Worm (Caenorhabditis elegans) whole organism, L1 larva: ENCODE results near the gene tag-321.

Experiments
- C16A3.4 ChIP-seq: fragments of 150-350 bp; optimal IDR thresholded peaks from 2 replicates; lab custom pipeline; 2014; ENCODE audit warnings: missing biosample characterization, missing genetic modification characterization
- C34B4.2 ChIP-seq: sonication (generic microtip); optimal IDR thresholded peaks from 2 replicates; lab custom pipeline; 2017; ENCODE audit warnings: mild to moderate bottlenecking, missing genetic modification characterization, missing compliant biosample characterization
- Y116A8C.19 ChIP-seq: sonication (generic microtip); optimal IDR thresholded peaks from 2 replicates; lab custom pipeline; 2016; ENCODE audit warnings: missing compliant biosample characterization, missing genetic modification characterization, borderline replicate concordance
- aly-2 ChIP-seq: fragments of 150-350 bp; optimal IDR thresholded peaks from 2 replicates; lab custom pipeline; 2014; ENCODE audit warnings: missing biosample characterization, missing genetic modification characterization
- ama-1 ChIP-seq: fragments of 150-350 bp; optimal IDR thresholded peaks from 2 replicates; lab custom pipeline; 2014
- ceh-63 ChIP-seq: fragments of 200-800 bp; sonication (Bioruptor generic); optimal IDR thresholded peaks from 2 replicates; lab custom pipeline; 2018; ENCODE audit warnings: mild to moderate bottlenecking, missing genetic modification characterization, missing compliant biosample characterization
- ceh-8 ChIP-seq: fragments of 200-800 bp; sonication (Bioruptor generic); optimal IDR thresholded peaks from 2 replicates; lab custom pipeline; 2018; ENCODE audit warnings: mild to moderate bottlenecking, missing genetic modification characterization, moderate library complexity, missing compliant biosample characterization
- ceh-90 ChIP-seq: sonication (generic microtip); optimal IDR thresholded peaks from 2 replicates; lab custom pipeline; 2016; ENCODE audit warnings: missing genetic modification characterization, missing compliant biosample characterization
- dsc-1 ChIP-seq: sonication (generic microtip); optimal IDR thresholded peaks from 2 replicates; lab custom pipeline; 2016; ENCODE audit warnings: mild to moderate bottlenecking, missing genetic modification characterization, missing compliant biosample characterization
- egl-13 ChIP-seq: sonication (generic microtip); optimal IDR thresholded peaks from 2 replicates; lab custom pipeline; 2016; ENCODE audit warnings: missing genotype, missing genetic modification reagents, missing genetic modification characterization, missing compliant biosample characterization
- elt-2 ChIP-seq: sonication (generic microtip); optimal IDR thresholded peaks from 2 replicates; lab custom pipeline; 2016; ENCODE audit warnings: missing genetic modification characterization, mild to moderate bottlenecking, inconsistent platforms, missing compliant biosample characterization, missing genetic modification reagents
- elt-3 ChIP-seq, 6 experiments: fragments of 150-350 bp in 1 of 6; sonication (generic microtip); optimal IDR thresholded peaks; 2 replicates each; lab custom pipeline; 2017 to 2018; ENCODE audit warnings: missing biosample characterization in 6 of 6, missing genetic modification characterization in 6 of 6, inconsistent platforms in 1 of 6
- ets-5 ChIP-seq: fragments of 200-800 bp; sonication (Bioruptor generic); IDR thresholded peaks from 2 replicates; pipeline ENCODE4 v1.3.6; 2022; ENCODE audit warnings: missing genetic modification characterization, missing compliant biosample characterization
- fkh-8 ChIP-seq: sonication (generic microtip); optimal IDR thresholded peaks from 2 replicates; lab custom pipeline; 2016; ENCODE audit warnings: mild to moderate bottlenecking, missing genetic modification characterization, missing compliant biosample characterization
- grh-1 ChIP-seq: fragments of 200-800 bp; sonication (Bioruptor generic); IDR thresholded peaks from 2 replicates; pipeline ENCODE4 v1.3.6; 2022; ENCODE audit warnings: missing genetic modification reagents, missing genetic modification characterization, missing compliant biosample characterization
- hlh-17 ChIP-seq: fragments of 200-800 bp; sonication (Bioruptor generic); optimal IDR thresholded peaks from 2 replicates; lab custom pipeline; 2018; ENCODE audit warnings: missing genetic modification characterization, mild to moderate bottlenecking, missing compliant biosample characterization, moderate library complexity, borderline replicate concordance
- hpl-2 ChIP-seq: fragments of 150-350 bp; optimal IDR thresholded peaks from 2 replicates; lab custom pipeline; 2014; ENCODE audit warnings: missing biosample characterization, missing genetic modification reagents, missing genetic modification characterization
- isw-1 ChIP-seq: fragments of 200-800 bp; sonication (Bioruptor generic); IDR thresholded peaks from 2 replicates; pipeline ENCODE4 v1.3.6; 2022; ENCODE audit warnings: missing genetic modification characterization, missing compliant biosample characterization
- jun-1 ChIP-seq: fragments of 150-350 bp; optimal IDR thresholded peaks from 2 replicates; lab custom pipeline; 2014; ENCODE audit warnings: missing biosample characterization, missing genetic modification reagents, missing genetic modification characterization
- lin-14 ChIP-seq: fragments of 200-800 bp; sonication (Bioruptor generic); optimal IDR thresholded peaks from 2 replicates; lab custom pipeline; 2018; ENCODE audit warnings: mild to moderate bottlenecking, missing genetic modification characterization, moderate library complexity, missing compliant biosample characterization
- lin-15B ChIP-seq: fragments of 150-350 bp; sonication (generic microtip); optimal IDR thresholded peaks from 3 replicates; lab custom pipeline; 2014; ENCODE audit warnings: missing biosample characterization, missing genetic modification characterization
- lin-35 ChIP-seq, 2 experiments: fragments of 150-350 bp; optimal IDR thresholded peaks; 2 replicates each; lab custom pipeline; 2014; ENCODE audit warnings: missing biosample characterization in 2 of 2, missing genetic modification characterization in 2 of 2, missing genetic modification reagents in 2 of 2
- lin-39 ChIP-seq: fragments of 150-350 bp; optimal IDR thresholded peaks from 2 replicates; lab custom pipeline; 2014; ENCODE audit warnings: missing biosample characterization, missing genetic modification reagents, missing genetic modification characterization
- mdl-1 ChIP-seq, 2 experiments: fragments of 150-350 bp; optimal IDR thresholded peaks; 2 replicates each; lab custom pipeline; 2014 to 2017; ENCODE audit warnings: missing biosample characterization in 2 of 2, missing genetic modification characterization in 2 of 2, inconsistent platforms in 1 of 2
- mep-1 ChIP-seq: fragments of 150-350 bp; optimal IDR thresholded peaks from 2 replicates; lab custom pipeline; 2014; ENCODE audit warnings: missing biosample characterization, missing genetic modification characterization
- nhr-11 ChIP-seq: fragments of 150-350 bp; optimal IDR thresholded peaks from 2 replicates; lab custom pipeline; 2014; ENCODE audit warnings: missing biosample characterization, missing genetic modification characterization
- nhr-19 ChIP-seq: fragments of 200-800 bp; sonication (Bioruptor generic); conservative IDR thresholded peaks from 2 replicates; pipeline ENCODE4 v1.3.6; 2022; ENCODE audit warnings: missing genetic modification characterization, missing compliant biosample characterization
- nhr-20 ChIP-seq: sonication (generic microtip); optimal IDR thresholded peaks from 2 replicates; lab custom pipeline; 2016; ENCODE audit warnings: mild to moderate bottlenecking, missing genetic modification characterization, missing compliant biosample characterization
- nhr-237 ChIP-seq: fragments of 150-350 bp; optimal IDR thresholded peaks from 2 replicates; lab custom pipeline; 2014; ENCODE audit warnings: missing biosample characterization, missing genetic modification characterization
- nhr-28 ChIP-seq: fragments of 150-350 bp; optimal IDR thresholded peaks from 2 replicates; lab custom pipeline; 2014; ENCODE audit warnings: missing biosample characterization, missing genetic modification characterization
- nhr-71 ChIP-seq: sonication (generic microtip); optimal IDR thresholded peaks from 2 replicates; lab custom pipeline; 2016; ENCODE audit warnings: mild to moderate bottlenecking, missing genetic modification characterization, moderate library complexity, missing compliant biosample characterization
- nhr-76 ChIP-seq: sonication (generic microtip); optimal IDR thresholded peaks from 2 replicates; lab custom pipeline; 2017; ENCODE audit warnings: missing biosample characterization, missing genetic modification characterization
- nhr-77 ChIP-seq: fragments of 150-350 bp; optimal IDR thresholded peaks from 2 replicates; lab custom pipeline; 2014; ENCODE audit warnings: missing biosample characterization, missing genetic modification characterization
- nhr-84 ChIP-seq: sonication (generic microtip); optimal IDR thresholded peaks from 2 replicates; lab custom pipeline; 2017; ENCODE audit warnings: missing biosample characterization, missing genetic modification characterization
- nhr-90 ChIP-seq: sonication (generic microtip); optimal IDR thresholded peaks from 2 replicates; lab custom pipeline; 2016; ENCODE audit warnings: mild to moderate bottlenecking, missing genetic modification characterization, missing compliant biosample characterization; ENCODE audit not compliant: poor library complexity
- pag-3 ChIP-seq: sonication (generic microtip); optimal IDR thresholded peaks from 2 replicates; lab custom pipeline; 2017; ENCODE audit warnings: missing genetic modification characterization, mild to moderate bottlenecking, missing compliant biosample characterization, antibody characterized with exemption, borderline replicate concordance; ENCODE audit not compliant: insufficient read depth
- rnt-1 ChIP-seq: sonication (generic microtip); optimal IDR thresholded peaks from 2 replicates; lab custom pipeline; 2016; ENCODE audit warnings: mild to moderate bottlenecking, missing genetic modification characterization, moderate library complexity, missing compliant biosample characterization
- skn-1 ChIP-seq: fragments of 150-350 bp; optimal IDR thresholded peaks from 2 replicates; lab custom pipeline; 2014; ENCODE audit warnings: missing biosample characterization, missing genetic modification characterization
- snpc-4 ChIP-seq: fragments of 150-350 bp; optimal IDR thresholded peaks from 2 replicates; lab custom pipeline; 2014; ENCODE audit warnings: missing biosample characterization, missing genetic modification characterization
- snu-23 ChIP-seq: sonication (generic microtip); optimal IDR thresholded peaks from 2 replicates; lab custom pipeline; 2016; ENCODE audit warnings: missing genetic modification characterization, missing compliant biosample characterization
- sox-4 ChIP-seq: sonication (generic microtip); optimal IDR thresholded peaks from 2 replicates; lab custom pipeline; 2016; ENCODE audit warnings: missing genetic modification characterization, missing compliant biosample characterization
- sptf-1 ChIP-seq: fragments of 150-350 bp; optimal IDR thresholded peaks from 2 replicates; lab custom pipeline; 2014; ENCODE audit warnings: missing biosample characterization, missing genetic modification characterization
- sup-37 ChIP-seq: fragments of 200-800 bp; sonication (Bioruptor generic); optimal IDR thresholded peaks from 2 replicates; lab custom pipeline; 2018; ENCODE audit warnings: mild to moderate bottlenecking, missing genetic modification characterization, missing compliant biosample characterization
- tbx-2 ChIP-seq: sonication (generic microtip); optimal IDR thresholded peaks from 2 replicates; lab custom pipeline; 2016; ENCODE audit warnings: missing genetic modification characterization, missing compliant biosample characterization
- tlp-1 ChIP-seq: fragments of 150-350 bp; optimal IDR thresholded peaks from 2 replicates; lab custom pipeline; 2014; ENCODE audit warnings: missing biosample characterization, missing genetic modification characterization
- unc-130 ChIP-seq: fragments of 150-350 bp; optimal IDR thresholded peaks from 2 replicates; lab custom pipeline; 2017; ENCODE audit warnings: missing biosample characterization, missing genetic modification characterization, inconsistent platforms
- unc-30 ChIP-seq: sonication (generic microtip); optimal IDR thresholded peaks from 2 replicates; lab custom pipeline; 2017; ENCODE audit warnings: missing biosample characterization, missing genetic modification characterization
- unc-62 ChIP-seq: fragments of 150-350 bp; optimal IDR thresholded peaks from 2 replicates; lab custom pipeline; 2014; ENCODE audit warnings: missing biosample characterization, missing genetic modification reagents, missing genetic modification characterization
- unc-86 ChIP-seq: sonication (generic microtip); optimal IDR thresholded peaks from 2 replicates; lab custom pipeline; 2016; ENCODE audit warnings: missing genetic modification characterization, missing compliant biosample characterization
- vab-15 ChIP-seq: sonication (generic microtip); optimal IDR thresholded peaks from 2 replicates; lab custom pipeline; 2017; ENCODE audit warnings: missing genotype, mild to moderate bottlenecking, missing genetic modification characterization, missing compliant biosample characterization
- xbp-1 ChIP-seq: sonication (generic microtip); optimal IDR thresholded peaks from 2 replicates; lab custom pipeline; 2016; ENCODE audit warnings: missing genetic modification characterization, missing compliant biosample characterization
- zag-1 ChIP-seq: fragments of 150-350 bp; optimal IDR thresholded peaks from 2 replicates; lab custom pipeline; 2014; ENCODE audit warnings: missing biosample characterization, missing genetic modification characterization
- zip-4 ChIP-seq: fragments of 200-800 bp; sonication (Bioruptor generic); optimal IDR thresholded peaks from 2 replicates; lab custom pipeline; 2018; ENCODE audit warnings: mild to moderate bottlenecking, missing genetic modification characterization, moderate library complexity, missing compliant biosample characterization
- ztf-11 ChIP-seq, 2 experiments: sonication (generic microtip); optimal IDR thresholded peaks; 2 replicates each; lab custom pipeline; 2016 to 2017; ENCODE audit warnings: missing genetic modification characterization in 2 of 2, missing biosample characterization in 1 of 2, missing compliant biosample characterization in 1 of 2

tag-321 gene

DNA sequence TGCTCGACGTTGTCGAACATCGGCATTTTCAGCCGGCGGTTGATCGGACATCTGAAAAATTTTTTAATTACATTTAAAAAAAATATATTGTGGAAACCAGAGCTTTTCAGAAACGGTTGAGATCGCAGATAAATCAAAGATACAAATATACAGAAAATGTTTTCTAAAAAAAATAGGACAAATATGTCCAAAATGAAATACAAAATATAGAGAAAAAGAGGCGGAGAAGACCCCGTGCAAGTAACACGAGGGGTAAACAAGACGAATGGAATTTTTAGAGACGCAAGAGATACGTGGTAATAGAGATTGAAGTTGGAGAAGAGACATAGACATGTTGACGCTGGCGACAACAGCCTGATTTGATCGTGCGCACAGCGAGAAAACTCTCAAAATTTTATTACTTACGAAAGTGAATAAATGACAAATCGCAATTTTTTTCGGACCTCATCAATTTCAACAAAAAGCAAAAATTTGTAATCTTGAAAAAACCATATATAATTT lies 32.1 kb upstream of the tag-321 start, which contains the start of gene cdgs-1:
cdgs-1 (minus strand) TSS at position 51 of the 501 bp plus-strand sequence.
- TF ChIP-seq rnt-1 (tag; lab: Kevin White, UChicago) = peak; percentile 23
- no peak for TF ChIP-seq ceh-8
- TF ChIP-seq C16A3.4 (tag; lab: Kevin White, UChicago) = peak; percentile 25
- no peak for TF ChIP-seq unc-130 (tag; lab: Kevin White, UChicago)
- peak; percentile 41 to 73 for TF ChIP-seq lin-35 (GFP tag; optimal IDR thresholded peaks at IDR 0.05; lab: Kevin White, UChicago)
- TF ChIP-seq ceh-90 = no peak
- TF ChIP-seq nhr-76 (tag; lab: Kevin White, UChicago) = no peak
- peak; percentile 21 for TF ChIP-seq skn-1 (tag; lab: Kevin White, UChicago)
- peak; percentile 18 for TF ChIP-seq xbp-1 (tag; lab: Kevin White, UChicago)
- TF ChIP-seq dsc-1 (tag; lab: Kevin White, UChicago) = peak; percentile 12
- TF ChIP-seq nhr-20 (tag; lab: Kevin White, UChicago) = peak; percentile 73
- no peak for TF ChIP-seq zip-4 (GFP tag; lab: Kevin White, UChicago)
- TF ChIP-seq nhr-84 (tag; lab: Kevin White, UChicago) = no peak
- TF ChIP-seq lin-39 (tag; lab: Kevin White, UChicago) = no peak
- no peak for TF ChIP-seq ztf-11 (tag; optimal IDR thresholded peaks at IDR 0.05; lab: Kevin White, UChicago)
- TF ChIP-seq egl-13 = no peak
- no peak for TF ChIP-seq zag-1 (tag; lab: Kevin White, UChicago)
- no peak for TF ChIP-seq unc-62 (GFP tag; lab: Kevin White, UChicago)
- TF ChIP-seq nhr-28 = no peak
- TF ChIP-seq isw-1 = no peak
- TF ChIP-seq sup-37 = no peak
- no peak for TF ChIP-seq sptf-1 (tag; lab: Kevin White, UChicago)
- TF ChIP-seq hpl-2 (GFP tag; lab: Kevin White, UChicago) = no peak
- no peak for TF ChIP-seq jun-1
- peak; percentile 75 for TF ChIP-seq nhr-71 (tag; lab: Kevin White, UChicago)
- TF ChIP-seq hlh-17 (GFP tag; lab: Kevin White, UChicago) = no peak
- TF ChIP-seq C34B4.2 = no peak
- no peak for TF ChIP-seq lin-15B (tag; lab: Kevin White, UChicago)
- peak in 1 of 6 experiments; percentile 5 for TF ChIP-seq elt-3 (tag; optimal IDR thresholded peaks at IDR 0.05; lab: Kevin White, UChicago)
- no peak for TF ChIP-seq nhr-90 (tag; lab: Kevin White, UChicago)
- TF ChIP-seq unc-86 (tag; lab: Kevin White, UChicago) = no peak
- peak; percentile 85 for TF ChIP-seq lin-14
- no peak for TF ChIP-seq ceh-63 (GFP tag; lab: Kevin White, UChicago)
- TF ChIP-seq nhr-19 = no peak
- peak; percentile 2 for TF ChIP-seq fkh-8 (tag; lab: Kevin White, UChicago)
- TF ChIP-seq vab-15 (tag; lab: Kevin White, UChicago) = no peak
- no peak for TF ChIP-seq grh-1 (GFP tag; lab: Robert Waterston, UW)
- no peak for TF ChIP-seq aly-2 (tag; lab: Kevin White, UChicago)
- TF ChIP-seq sox-4 (tag; lab: Kevin White, UChicago) = no peak
- TF ChIP-seq ama-1 = no peak
- TF ChIP-seq elt-2 (tag; lab: Kevin White, UChicago) = no peak
- peak; percentile 78 for TF ChIP-seq mep-1 (tag; lab: Kevin White, UChicago)
- TF ChIP-seq unc-30 (tag; lab: Kevin White, UChicago) = no peak
- TF ChIP-seq tbx-2 (tag; lab: Kevin White, UChicago) = peak; percentile 28
- TF ChIP-seq pag-3 (tag; lab: Kevin White, UChicago) = no peak
- no peak for TF ChIP-seq snpc-4 (tag; lab: Kevin White, UChicago)
- TF ChIP-seq ets-5 (GFP tag; lab: Robert Waterston, UW) = no peak
- TF ChIP-seq nhr-77 (tag; lab: Kevin White, UChicago) = no peak
- no peak for TF ChIP-seq tlp-1
- TF ChIP-seq nhr-237 = no peak
- peak in 1 of 2 experiments; percentile 82 for TF ChIP-seq mdl-1 (tag; optimal IDR thresholded peaks at IDR 0.05; lab: Kevin White, UChicago)
- TF ChIP-seq nhr-11 (tag; lab: Kevin White, UChicago) = no peak
- TF ChIP-seq Y116A8C.19 (tag; lab: Kevin White, UChicago) = no peak
- TF ChIP-seq snu-23 (GFP tag; lab: Kevin White, UChicago) = peak; percentile 70
